Worm (Caenorhabditis elegans) whole organism, L1 larva: ENCODE results near the gene ncl-1.

Experiments
- C04F5.9 ChIP-seq: sonication (generic microtip); optimal IDR thresholded peaks from 2 replicates; lab custom pipeline; 2016; ENCODE audit warnings: missing genetic modification characterization, missing compliant biosample characterization
- aha-1 ChIP-seq: fragments of 150-350 bp; optimal IDR thresholded peaks from 2 replicates; lab custom pipeline; 2014; ENCODE audit warnings: missing biosample characterization, missing genetic modification characterization
- alr-1 ChIP-seq: fragments of 200-800 bp; sonication (Bioruptor generic); optimal IDR thresholded peaks from 2 replicates; lab custom pipeline; 2018; ENCODE audit warnings: borderline replicate concordance, mild to moderate bottlenecking, missing genetic modification characterization, missing compliant biosample characterization
- ama-1 ChIP-seq: fragments of 150-350 bp; optimal IDR thresholded peaks from 2 replicates; lab custom pipeline; 2014
- blmp-1 ChIP-seq: fragments of 150-350 bp; optimal IDR thresholded peaks from 2 replicates; lab custom pipeline; 2014; ENCODE audit warnings: missing biosample characterization, missing genetic modification characterization
- ceh-90 ChIP-seq: sonication (generic microtip); optimal IDR thresholded peaks from 2 replicates; lab custom pipeline; 2016; ENCODE audit warnings: missing genetic modification characterization, missing compliant biosample characterization
- dpl-1 ChIP-seq, 3 experiments: fragments of 150-350 bp in 2 of 3; sonication (generic microtip) in 1 of 3; optimal IDR thresholded peaks; 2 replicates each; lab custom pipeline; 2014 to 2017; ENCODE audit warnings: missing biosample characterization in 3 of 3, missing genetic modification characterization in 3 of 3, missing genetic modification reagents in 3 of 3
- dsc-1 ChIP-seq: sonication (generic microtip); optimal IDR thresholded peaks from 2 replicates; lab custom pipeline; 2016; ENCODE audit warnings: mild to moderate bottlenecking, missing genetic modification characterization, missing compliant biosample characterization
- efl-1 ChIP-seq, 4 experiments: fragments of 150-350 bp; optimal IDR thresholded peaks in 3 of 4; peaks in 1 of 4; 1 replicate in 1 of 4; 2 replicates in 3 of 4; lab custom pipeline; 2014; ENCODE audit warnings: missing biosample characterization in 2 of 4, missing genetic modification characterization in 2 of 4, missing genetic modification reagents in 2 of 4
- egl-27 ChIP-seq, 2 experiments: fragments of 150-350 bp in 1 of 2; sonication (generic microtip); optimal IDR thresholded peaks; 3 replicates each; lab custom pipeline; 2017 to 2018; ENCODE audit warnings: missing biosample characterization in 2 of 2, missing genetic modification characterization in 2 of 2, missing genetic modification reagents in 2 of 2
- elt-2 ChIP-seq: sonication (generic microtip); optimal IDR thresholded peaks from 2 replicates; lab custom pipeline; 2016; ENCODE audit warnings: missing genetic modification characterization, mild to moderate bottlenecking, inconsistent platforms, missing compliant biosample characterization, missing genetic modification reagents
- grh-1 ChIP-seq: fragments of 200-800 bp; sonication (Bioruptor generic); IDR thresholded peaks from 2 replicates; pipeline ENCODE4 v1.3.6; 2022; ENCODE audit warnings: missing genetic modification reagents, missing genetic modification characterization, missing compliant biosample characterization
- hlh-17 ChIP-seq: fragments of 200-800 bp; sonication (Bioruptor generic); optimal IDR thresholded peaks from 2 replicates; lab custom pipeline; 2018; ENCODE audit warnings: missing genetic modification characterization, mild to moderate bottlenecking, missing compliant biosample characterization, moderate library complexity, borderline replicate concordance
- isw-1 ChIP-seq: fragments of 200-800 bp; sonication (Bioruptor generic); IDR thresholded peaks from 2 replicates; pipeline ENCODE4 v1.3.6; 2022; ENCODE audit warnings: missing genetic modification characterization, missing compliant biosample characterization
- jun-1 ChIP-seq: fragments of 150-350 bp; optimal IDR thresholded peaks from 2 replicates; lab custom pipeline; 2014; ENCODE audit warnings: missing biosample characterization, missing genetic modification reagents, missing genetic modification characterization
- lin-14 ChIP-seq: fragments of 200-800 bp; sonication (Bioruptor generic); optimal IDR thresholded peaks from 2 replicates; lab custom pipeline; 2018; ENCODE audit warnings: mild to moderate bottlenecking, missing genetic modification characterization, moderate library complexity, missing compliant biosample characterization
- lin-35 ChIP-seq, 2 experiments: fragments of 150-350 bp; optimal IDR thresholded peaks; 2 replicates each; lab custom pipeline; 2014; ENCODE audit warnings: missing biosample characterization in 2 of 2, missing genetic modification characterization in 2 of 2, missing genetic modification reagents in 2 of 2
- lir-3 ChIP-seq: sonication (generic microtip); optimal IDR thresholded peaks from 2 replicates; lab custom pipeline; 2016; ENCODE audit warnings: mild to moderate bottlenecking, missing genetic modification characterization, moderate library complexity, missing compliant biosample characterization; ENCODE audit not compliant: poor library complexity
- lsy-2 ChIP-seq, 2 experiments: fragments of 150-350 bp; optimal IDR thresholded peaks; 2 replicates each; lab custom pipeline; 2014; ENCODE audit warnings: missing biosample characterization in 2 of 2, missing genetic modification characterization in 2 of 2
- mep-1 ChIP-seq: fragments of 150-350 bp; optimal IDR thresholded peaks from 2 replicates; lab custom pipeline; 2014; ENCODE audit warnings: missing biosample characterization, missing genetic modification characterization
- nhr-11 ChIP-seq: fragments of 150-350 bp; optimal IDR thresholded peaks from 2 replicates; lab custom pipeline; 2014; ENCODE audit warnings: missing biosample characterization, missing genetic modification characterization
- nhr-19 ChIP-seq: fragments of 200-800 bp; sonication (Bioruptor generic); conservative IDR thresholded peaks from 2 replicates; pipeline ENCODE4 v1.3.6; 2022; ENCODE audit warnings: missing genetic modification characterization, missing compliant biosample characterization
- nhr-47 ChIP-seq: sonication (generic microtip); optimal IDR thresholded peaks from 2 replicates; lab custom pipeline; 2016; ENCODE audit warnings: mild to moderate bottlenecking, missing genetic modification characterization, moderate library complexity, missing compliant biosample characterization
- nhr-71 ChIP-seq: sonication (generic microtip); optimal IDR thresholded peaks from 2 replicates; lab custom pipeline; 2016; ENCODE audit warnings: mild to moderate bottlenecking, missing genetic modification characterization, moderate library complexity, missing compliant biosample characterization
- nhr-85 ChIP-seq: sonication (generic microtip); peaks from one replicate; lab custom pipeline; 2016; ENCODE audit warnings: missing genetic modification characterization, inconsistent platforms, missing compliant biosample characterization
- pqm-1 ChIP-seq: sonication (generic microtip); optimal IDR thresholded peaks from 3 replicates; lab custom pipeline; 2017; ENCODE audit warnings: missing biosample characterization, missing genetic modification characterization
- rnt-1 ChIP-seq: sonication (generic microtip); optimal IDR thresholded peaks from 2 replicates; lab custom pipeline; 2016; ENCODE audit warnings: mild to moderate bottlenecking, missing genetic modification characterization, moderate library complexity, missing compliant biosample characterization
- skn-1 ChIP-seq: fragments of 150-350 bp; optimal IDR thresholded peaks from 2 replicates; lab custom pipeline; 2014; ENCODE audit warnings: missing biosample characterization, missing genetic modification characterization
- snu-23 ChIP-seq: sonication (generic microtip); optimal IDR thresholded peaks from 2 replicates; lab custom pipeline; 2016; ENCODE audit warnings: missing genetic modification characterization, missing compliant biosample characterization
- tbx-2 ChIP-seq: sonication (generic microtip); optimal IDR thresholded peaks from 2 replicates; lab custom pipeline; 2016; ENCODE audit warnings: missing genetic modification characterization, missing compliant biosample characterization
- tlp-1 ChIP-seq: fragments of 150-350 bp; optimal IDR thresholded peaks from 2 replicates; lab custom pipeline; 2014; ENCODE audit warnings: missing biosample characterization, missing genetic modification characterization
- unc-130 ChIP-seq: fragments of 150-350 bp; optimal IDR thresholded peaks from 2 replicates; lab custom pipeline; 2017; ENCODE audit warnings: missing biosample characterization, missing genetic modification characterization, inconsistent platforms
- vab-15 ChIP-seq: sonication (generic microtip); optimal IDR thresholded peaks from 2 replicates; lab custom pipeline; 2017; ENCODE audit warnings: missing genotype, mild to moderate bottlenecking, missing genetic modification characterization, missing compliant biosample characterization
- zag-1 ChIP-seq: fragments of 150-350 bp; optimal IDR thresholded peaks from 2 replicates; lab custom pipeline; 2014; ENCODE audit warnings: missing biosample characterization, missing genetic modification characterization
- zip-4 ChIP-seq: fragments of 200-800 bp; sonication (Bioruptor generic); optimal IDR thresholded peaks from 2 replicates; lab custom pipeline; 2018; ENCODE audit warnings: mild to moderate bottlenecking, missing genetic modification characterization, moderate library complexity, missing compliant biosample characterization
- ztf-11 ChIP-seq, 2 experiments: sonication (generic microtip); optimal IDR thresholded peaks; 2 replicates each; lab custom pipeline; 2016 to 2017; ENCODE audit warnings: missing genetic modification characterization in 2 of 2, missing biosample characterization in 1 of 2, missing compliant biosample characterization in 1 of 2
- ztf-4 ChIP-seq: fragments of 150-350 bp; optimal IDR thresholded peaks from 2 replicates; lab custom pipeline; 2014; ENCODE audit warnings: missing biosample characterization, missing genetic modification characterization

The ncl-1 gene

ce11 chrIII:7719364-7719936 lies at the start of gene ncl-1:
ncl-1 (plus strand) TSS chrIII:7719729.
- TF ChIP-seq lsy-2 (tag; optimal IDR thresholded peaks at IDR 0.05; lab: Kevin White, UChicago), result peak in 1 of 2 experiments; percentile 20
- no peak for TF ChIP-seq ztf-11 (tag; optimal IDR thresholded peaks at IDR 0.05; lab: Kevin White, UChicago)
- TF ChIP-seq nhr-85 (tag; lab: Kevin White, UChicago), result peak; percentile 58
- no peak for TF ChIP-seq hlh-17 (GFP tag; lab: Kevin White, UChicago)
- TF ChIP-seq elt-2, result peak; percentile 19
- TF ChIP-seq efl-1 (optimal IDR thresholded peaks at IDR 0.05; lab: Kevin White, UChicago), result no peak
- TF ChIP-seq efl-1 (GFP tag; optimal IDR thresholded peaks at IDR 0.05 in 1 of 2; lab: Kevin White, UChicago), result peak in 1 of 2 experiments; percentile 80
- no peak for TF ChIP-seq jun-1 (tag; lab: Kevin White, UChicago)
- TF ChIP-seq dsc-1 (tag; lab: Kevin White, UChicago), result no peak
- peak; percentile 23 for TF ChIP-seq snu-23 (GFP tag; lab: Kevin White, UChicago)
- no peak for TF ChIP-seq zip-4 (GFP tag; lab: Kevin White, UChicago)
- TF ChIP-seq blmp-1, result peak; percentile 40
- TF ChIP-seq isw-1, result no peak
- 0 out of 2 replicates have a peak, but pooled peaks have one; percentile 14 for TF ChIP-seq nhr-19 (GFP tag; lab: Robert Waterston, UW)
- TF ChIP-seq ztf-4 (tag; lab: Kevin White, UChicago), result no peak
- no peak for TF ChIP-seq unc-130
- peak; percentile 7 for TF ChIP-seq mep-1
- TF ChIP-seq vab-15 (tag; lab: Kevin White, UChicago), result no peak
- TF ChIP-seq pqm-1 (tag; lab: Kevin White, UChicago), result no peak
- no peak for TF ChIP-seq tbx-2 (tag; lab: Kevin White, UChicago)
- no peak for TF ChIP-seq zag-1 (tag; lab: Kevin White, UChicago)
- no peak for TF ChIP-seq ceh-90 (tag; lab: Kevin White, UChicago)
- no peak for TF ChIP-seq egl-27 (tag; optimal IDR thresholded peaks at IDR 0.05; lab: Kevin White, UChicago)
- TF ChIP-seq rnt-1 (tag; lab: Kevin White, UChicago), result peak; percentile 12
- no peak for TF ChIP-seq C04F5.9 (tag; lab: Kevin White, UChicago)
- peak; percentile 42 for TF ChIP-seq lin-14 (GFP tag; lab: Kevin White, UChicago)
- peak; percentile 2 for TF ChIP-seq nhr-71 (tag; lab: Kevin White, UChicago)
- peak; percentile 18 for TF ChIP-seq skn-1 (tag; lab: Kevin White, UChicago)
- TF ChIP-seq tlp-1 (tag; lab: Kevin White, UChicago), result no peak
- TF ChIP-seq lin-35 (GFP tag; optimal IDR thresholded peaks at IDR 0.05; lab: Kevin White, UChicago), result peak; percentile 19 to 54
- TF ChIP-seq ama-1 (lab: Kevin White, UChicago), result peak; percentile 18
- no peak for TF ChIP-seq nhr-47 (tag; lab: Kevin White, UChicago)
- TF ChIP-seq aha-1 (tag; lab: Kevin White, UChicago), result no peak
- peak in 1 of 3 experiments; percentile 27 for TF ChIP-seq dpl-1 (GFP tag; optimal IDR thresholded peaks at IDR 0.05; lab: Kevin White, UChicago)
- no peak for TF ChIP-seq grh-1 (GFP tag; lab: Robert Waterston, UW)
- TF ChIP-seq, all 84 proteins: peak for 15

ce11 chrIII:7672411-7672810 lies 47.1 kb upstream of the ncl-1 start:
- TF ChIP-seq lir-3 (tag; lab: Kevin White, UChicago) (no peak), skn-1 (tag; lab: Kevin White, UChicago) (no peak), alr-1 (tag; lab: Kevin White, UChicago) (no peak), nhr-11 (no peak), blmp-1 (no peak)

- TF ChIP-seq blmp-1 (peak; percentile 1), nhr-85 (tag; lab: Kevin White, UChicago) (peak; percentile 46), nhr-19 (GFP tag; lab: Robert Waterston, UW) (peak; percentile 39)
- TF ChIP-seq, all 84 proteins: peak for 3; not testable (repeated sequence) for 81
These were observed 42.7 kb upstream of the ncl-1 start for ce11 chrIII:7676796-7677195.
